Worm (Caenorhabditis elegans): ENCODE data around the gene C14F11.7.

DNA sequence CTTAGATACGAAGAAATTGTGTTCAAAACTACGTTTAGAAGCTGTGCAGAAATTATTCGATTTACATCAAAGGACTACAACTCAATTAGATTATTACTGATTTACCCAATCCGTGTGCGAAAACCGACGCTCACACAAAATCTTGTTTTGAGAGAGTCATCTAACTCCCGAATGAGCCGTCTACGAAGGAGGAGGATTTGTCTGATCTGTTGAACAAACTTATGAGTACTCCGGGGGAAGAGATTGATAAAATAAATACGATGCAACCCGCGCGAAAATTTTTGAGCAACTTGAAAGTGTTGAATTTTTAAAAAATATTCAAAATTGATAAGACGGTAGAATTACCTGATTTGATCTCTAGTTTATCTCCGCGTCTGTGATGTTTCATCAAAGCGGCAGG is 43.0 kb upstream of the C14F11.7 start:
- TF ChIP-seq med-1 (GFP tag; optimal IDR thresholded peaks at IDR 0.05; ENCODE audit: insufficient read depth): no peak
- no peak for TF ChIP-seq ref-1 (GFP tag; conservative IDR thresholded peaks at IDR 0.05)
- no peak for TF ChIP-seq cog-1 (tag; optimal IDR thresholded peaks at IDR 0.05)
- TF ChIP-seq flt-1 (GFP tag; IDR thresholded peaks at IDR 0.05): no peak

All from whole organism, midembryonic.